Worm (Caenorhabditis elegans) whole organism, midembryonic: ENCODE data around the gene F19F10.3.

Source experiments
- T22C8.4 ChIP-seq: fragments of 200-800 bp; sonication (Bioruptor generic); IDR thresholded peaks from 2 replicates; pipeline ENCODE4 v1.3.6; 2022; ENCODE audit warnings: missing genetic modification characterization, missing compliant biosample characterization
- flt-1 ChIP-seq: fragments of 200-800 bp; sonication (Bioruptor generic); IDR thresholded peaks from 2 replicates; pipeline ENCODE4 v1.3.6; 2022; ENCODE audit warnings: missing genetic modification characterization, missing compliant biosample characterization
- klf-2 ChIP-seq: fragments of 200-800 bp; sonication (Bioruptor generic); conservative IDR thresholded peaks from 2 replicates; pipeline ENCODE4 v1.3.6; 2022; ENCODE audit warnings: missing genetic modification reagents, missing genetic modification characterization, missing compliant biosample characterization
- ref-1 ChIP-seq: fragments of 200-800 bp; sonication (Bioruptor generic); conservative IDR thresholded peaks from 2 replicates; pipeline ENCODE4 v1.3.6; 2022; ENCODE audit warnings: missing genetic modification reagents, missing genetic modification characterization, missing compliant biosample characterization
- tab-1 ChIP-seq: fragments of 200-800 bp; sonication (Bioruptor generic); IDR thresholded peaks from 2 replicates; pipeline ENCODE4 v1.3.6; 2022; ENCODE audit warnings: missing genetic modification characterization, missing compliant biosample characterization
- ztf-23 ChIP-seq: fragments of 200-800 bp; sonication (Bioruptor generic); IDR thresholded peaks from 2 replicates; pipeline ENCODE4 v1.3.6; 2022; ENCODE audit warnings: missing genetic modification reagents, missing genetic modification characterization, missing compliant biosample characterization
- ztf-29 ChIP-seq: fragments of 200-800 bp; sonication (Bioruptor generic); IDR thresholded peaks from 2 replicates; pipeline ENCODE4 v1.3.6; 2022; ENCODE audit warnings: missing genetic modification reagents, missing genetic modification characterization, missing compliant biosample characterization

- TF ChIP-seq ztf-29, result no peak
- no peak for TF ChIP-seq ref-1 (GFP tag; lab: Robert Waterston, UW)
- no peak for TF ChIP-seq flt-1 (GFP tag; lab: Robert Waterston, UW)
- no peak for TF ChIP-seq klf-2 (GFP tag; lab: Robert Waterston, UW)
- no peak for TF ChIP-seq tab-1
- no peak for TF ChIP-seq ztf-23
- no peak for TF ChIP-seq T22C8.4 (GFP tag; lab: Robert Waterston, UW)
Measured at ce11 chrV:7555875-7556274, 4.0 kb downstream of the F19F10.3 start.
